Fruit fly (Drosophila melanogaster) whole organism, embryonic: ENCODE measurements around the gene Pis.

Experiments
- CG11560 ChIP-seq: fragments of 200-800 bp; sonication (Bioruptor generic); IDR thresholded peaks from 3 replicates; pipeline ENCODE4 v1.3.6; 2022; ENCODE audit warnings: missing biosample characterization, missing genetic modification characterization
- CG11723 ChIP-seq: fragments of 200-800 bp; sonication (Bioruptor generic); optimal IDR thresholded peaks from 2 replicates; lab custom pipeline; 2017; ENCODE audit warnings: missing biosample characterization, mild to moderate bottlenecking, missing genetic modification characterization
- CG12155 ChIP-seq: fragments of 200-800 bp; sonication (Bioruptor generic); optimal IDR thresholded peaks from 3 replicates; lab custom pipeline; 2016; ENCODE audit warnings: missing biosample characterization, missing genetic modification characterization
- CG13624 ChIP-seq: fragments of 200-800 bp; sonication (Bioruptor generic); optimal IDR thresholded peaks from 2 replicates; lab custom pipeline; 2016; ENCODE audit warnings: missing biosample characterization, missing genetic modification characterization
- CG13775 ChIP-seq: fragments of 200-800 bp; sonication (Bioruptor generic); optimal IDR thresholded peaks from 3 replicates; lab custom pipeline; 2017; ENCODE audit warnings: missing biosample characterization, mild to moderate bottlenecking, missing genetic modification characterization
- CG14860 ChIP-seq: fragments of 200-800 bp; sonication (Bioruptor generic); IDR thresholded peaks from 3 replicates; pipeline ENCODE4 v1.3.6; 2022; ENCODE audit warnings: missing biosample characterization, missing genetic modification characterization; ENCODE audit not compliant: partially characterized antibody
- CG17829 ChIP-seq: fragments of 200-800 bp; optimal IDR thresholded peaks from 2 replicates; lab custom pipeline; 2019; ENCODE audit warnings: missing biosample characterization, mild to moderate bottlenecking, missing genetic modification characterization, moderate library complexity
- CG1792 ChIP-seq: fragments of 200-800 bp; sonication (Bioruptor generic); optimal IDR thresholded peaks from 2 replicates; lab custom pipeline; 2016; ENCODE audit warnings: missing biosample characterization, missing genetic modification characterization
- CG2199 ChIP-seq: fragments of 200-800 bp; sonication (Bioruptor generic); IDR thresholded peaks from 3 replicates; pipeline ENCODE4 v1.3.6; 2022; ENCODE audit warnings: missing biosample characterization, missing genetic modification characterization
- CG31441 ChIP-seq: fragments of 200-800 bp; sonication (Bioruptor generic); IDR thresholded peaks from 2 replicates; pipeline ENCODE4 v1.3.6; 2022; ENCODE audit warnings: missing biosample characterization, missing genetic modification characterization
- CG32767 ChIP-seq: fragments of 200-800 bp; sonication (Bioruptor generic); IDR thresholded peaks from 2 replicates; pipeline ENCODE4 v1.3.6; 2022; ENCODE audit warnings: missing biosample characterization, missing genetic modification characterization
- CG33557 ChIP-seq: fragments of 200-800 bp; sonication (Bioruptor generic); optimal IDR thresholded peaks from 2 replicates; lab custom pipeline; 2019; ENCODE audit warnings: missing biosample characterization, mild to moderate bottlenecking, missing genetic modification characterization, moderate library complexity
- CG4404 ChIP-seq: fragments of 200-800 bp; sonication (Bioruptor generic); IDR thresholded peaks from 2 replicates; pipeline ENCODE4 v1.3.6; 2022; ENCODE audit warnings: missing biosample characterization, missing genetic modification characterization
- CG7963 ChIP-seq: fragments of 200-800 bp; sonication (Bioruptor generic); IDR thresholded peaks from 3 replicates; pipeline ENCODE4 v1.3.6; 2022; ENCODE audit warnings: missing biosample characterization, missing genetic modification characterization; ENCODE audit not compliant: partially characterized antibody
- CG8290 ChIP-seq, 3 experiments: fragments of 200-800 bp; sonication (Bioruptor generic); optimal IDR thresholded peaks; 2 replicates each; lab custom pipeline; 2016 to 2019; ENCODE audit warnings: missing biosample characterization in 3 of 3, missing genetic modification characterization in 3 of 3, mild to moderate bottlenecking in 2 of 3, moderate library complexity in 1 of 3
- CG8478 ChIP-seq: fragments of >200 bp; optimal IDR thresholded peaks from 2 replicates; lab custom pipeline; 2018
- CG9797 ChIP-seq: fragments of 200-800 bp; sonication (Bioruptor generic); optimal IDR thresholded peaks from 3 replicates; lab custom pipeline; 2018; ENCODE audit warnings: missing biosample characterization, mild to moderate bottlenecking, missing genetic modification characterization
- CTCF ChIP-seq: fragments of 200-800 bp; sonication (Bioruptor generic); optimal IDR thresholded peaks from 2 replicates; lab custom pipeline; 2017; ENCODE audit warnings: missing biosample characterization, mild to moderate bottlenecking, missing genetic modification characterization, moderate library complexity
- CkIIα-i1 ChIP-seq: fragments of 200-800 bp; sonication (Bioruptor generic); IDR thresholded peaks from 2 replicates; pipeline ENCODE4 v1.3.6; 2022; ENCODE audit warnings: missing biosample characterization, missing genetic modification characterization
- CoRest ChIP-seq: fragments of 200-800 bp; sonication (Bioruptor generic); optimal IDR thresholded peaks from 3 replicates; lab custom pipeline; 2018; ENCODE audit warnings: missing biosample characterization, mild to moderate bottlenecking, missing genetic modification characterization, moderate library complexity
- Dad ChIP-seq: fragments of 200-800 bp; sonication (Bioruptor generic); optimal IDR thresholded peaks from 3 replicates; lab custom pipeline; 2016; ENCODE audit warnings: missing biosample characterization, missing genetic modification characterization
- E2f2 ChIP-seq: fragments of 200-800 bp; sonication (Bioruptor generic); IDR thresholded peaks from 2 replicates; pipeline ENCODE4 v1.3.6; 2022; ENCODE audit warnings: missing biosample characterization, missing genetic modification characterization
- ERR ChIP-seq: fragments of 200-800 bp; sonication (Bioruptor generic); optimal IDR thresholded peaks from 2 replicates; lab custom pipeline; 2016; ENCODE audit warnings: missing biosample characterization, missing genetic modification characterization
- Hr51 ChIP-seq, 2 experiments: fragments of 200-800 bp; sonication (Bioruptor generic); optimal IDR thresholded peaks; 2 replicates in 1 of 2; 3 replicates in 1 of 2; lab custom pipeline; 2016 to 2018; ENCODE audit warnings: missing biosample characterization in 2 of 2, missing genetic modification characterization in 2 of 2, mild to moderate bottlenecking in 1 of 2, moderate library complexity in 1 of 2
- Meics ChIP-seq: fragments of 200-800 bp; sonication (Bioruptor generic); optimal IDR thresholded peaks from 2 replicates; lab custom pipeline; 2017; ENCODE audit warnings: missing biosample characterization, mild to moderate bottlenecking, missing genetic modification characterization
- Ptx1 ChIP-seq: fragments of 200-800 bp; sonication (Bioruptor generic); IDR thresholded peaks from 2 replicates; pipeline ENCODE4 v1.3.6; 2022; ENCODE audit warnings: missing biosample characterization, missing genetic modification characterization
- bcd ChIP-seq: fragments of 200-800 bp; sonication (Bioruptor generic); optimal IDR thresholded peaks from 2 replicates; lab custom pipeline; 2017; ENCODE audit warnings: missing biosample characterization, mild to moderate bottlenecking, missing genetic modification characterization
- bsh ChIP-seq, 2 experiments: fragments of 200-800 bp; sonication (Bioruptor generic); optimal IDR thresholded peaks; 2 replicates each; lab custom pipeline; 2017 to 2018; ENCODE audit warnings: mild to moderate bottlenecking in 2 of 2, missing biosample characterization in 2 of 2, missing genetic modification characterization in 2 of 2, moderate library complexity in 1 of 2
- croc ChIP-seq: fragments of 200-800 bp; sonication (Bioruptor generic); conservative IDR thresholded peaks from 3 replicates; pipeline ENCODE4 v1.3.6; 2022; ENCODE audit warnings: missing biosample characterization, missing genetic modification characterization
- ewg ChIP-seq: fragments of 200-800 bp; sonication (Bioruptor generic); optimal IDR thresholded peaks from 3 replicates; lab custom pipeline; 2017; ENCODE audit warnings: mild to moderate bottlenecking, missing biosample characterization, missing genetic modification reagents, missing genetic modification characterization
- gem ChIP-seq: fragments of 200-800 bp; sonication (Bioruptor generic); optimal IDR thresholded peaks from 2 replicates; lab custom pipeline; 2019; ENCODE audit warnings: missing biosample characterization, mild to moderate bottlenecking, missing genetic modification characterization, moderate library complexity
- ind ChIP-seq: fragments of 200-800 bp; sonication (Bioruptor generic); optimal IDR thresholded peaks from 3 replicates; lab custom pipeline; 2016; ENCODE audit warnings: missing biosample characterization, missing genetic modification characterization
- kay ChIP-seq: fragments of 200-800 bp; sonication (Bioruptor generic); optimal IDR thresholded peaks from 2 replicates; lab custom pipeline; 2016; ENCODE audit warnings: missing biosample characterization, missing genetic modification characterization
- lab ChIP-seq: fragments of 200-800 bp; sonication (Bioruptor generic); optimal IDR thresholded peaks from 3 replicates; lab custom pipeline; 2017; ENCODE audit warnings: missing biosample characterization, missing genetic modification characterization, mild to moderate bottlenecking, moderate library complexity, missing genetic modification reagents
- lbe ChIP-seq: fragments of 200-800 bp; sonication (Bioruptor generic); optimal IDR thresholded peaks from 2 replicates; lab custom pipeline; 2016; ENCODE audit warnings: missing biosample characterization, mild to moderate bottlenecking, missing genetic modification characterization
- luna ChIP-seq: fragments of 200-800 bp; sonication (Bioruptor generic); optimal IDR thresholded peaks from 2 replicates; lab custom pipeline; 2016; ENCODE audit warnings: missing biosample characterization, missing genetic modification characterization
- maf-S ChIP-seq: fragments of 200-800 bp; sonication (Bioruptor generic); optimal IDR thresholded peaks from 2 replicates; lab custom pipeline; 2016; ENCODE audit warnings: missing biosample characterization, missing genetic modification characterization
- mld ChIP-seq: fragments of 200-800 bp; sonication (Bioruptor generic); IDR thresholded peaks from 3 replicates; pipeline ENCODE4 v1.3.6; 2022; ENCODE audit warnings: missing biosample characterization, missing genetic modification characterization; ENCODE audit not compliant: partially characterized antibody
- nmo ChIP-seq: fragments of 200-800 bp; sonication (Bioruptor generic); optimal IDR thresholded peaks from 2 replicates; lab custom pipeline; 2018; ENCODE audit warnings: missing biosample characterization, mild to moderate bottlenecking, missing genetic modification characterization, moderate library complexity
- pan ChIP-seq, 4 experiments: fragments of >200 bp in 3 of 4; fragments of 200-800 bp in 1 of 4; sonication (Bioruptor generic) in 1 of 4; optimal IDR thresholded peaks in 3 of 4; IDR thresholded peaks in 1 of 4; 2 replicates each; pipeline versions ENCODE4 v1.3.6 to Lab custom; 2017 to 2022; ENCODE audit warnings: missing biosample characterization in 2 of 4, missing genetic modification characterization in 2 of 4, mixed read lengths in 1 of 4
- phol ChIP-seq: fragments of 200-800 bp; sonication (Bioruptor generic); optimal IDR thresholded peaks from 3 replicates; lab custom pipeline; 2018; ENCODE audit warnings: missing biosample characterization, mild to moderate bottlenecking, missing genetic modification characterization, moderate library complexity
- pum ChIP-seq: fragments of 200-800 bp; sonication (Bioruptor generic); optimal IDR thresholded peaks from 2 replicates; lab custom pipeline; 2016; ENCODE audit warnings: missing biosample characterization, missing genetic modification characterization
- pzg ChIP-seq: fragments of 200-800 bp; sonication (Bioruptor generic); optimal IDR thresholded peaks from 3 replicates; lab custom pipeline; 2018; ENCODE audit warnings: missing biosample characterization, mild to moderate bottlenecking, missing genetic modification characterization, moderate library complexity
- rib ChIP-seq: fragments of 200-800 bp; sonication (Bioruptor generic); IDR thresholded peaks from 2 replicates; pipeline ENCODE4 v1.3.6; 2022; ENCODE audit warnings: missing biosample characterization, missing genetic modification characterization
- sd ChIP-seq: fragments of 200-800 bp; sonication (Bioruptor generic); optimal IDR thresholded peaks from 3 replicates; lab custom pipeline; 2018; ENCODE audit warnings: missing biosample characterization, mild to moderate bottlenecking, missing genetic modification characterization, moderate library complexity
- shn ChIP-seq: fragments of 200-800 bp; sonication (Bioruptor generic); optimal IDR thresholded peaks from 3 replicates; lab custom pipeline; 2016; ENCODE audit warnings: missing biosample characterization, missing genetic modification characterization
- slou ChIP-seq: fragments of 200-800 bp; sonication (Bioruptor generic); optimal IDR thresholded peaks from 3 replicates; lab custom pipeline; 2016; ENCODE audit warnings: missing biosample characterization, missing genetic modification characterization
- sob ChIP-seq: fragments of 200-800 bp; sonication (Bioruptor generic); IDR thresholded peaks from 2 replicates; pipeline ENCODE4 v1.3.6; 2022; ENCODE audit warnings: missing biosample characterization, missing genetic modification characterization
- tup ChIP-seq: fragments of 200-800 bp; sonication (Bioruptor generic); optimal IDR thresholded peaks from 2 replicates; lab custom pipeline; 2016; ENCODE audit warnings: missing biosample characterization, mild to moderate bottlenecking, missing genetic modification characterization, moderate library complexity
- yki ChIP-seq: fragments of >200 bp; optimal IDR thresholded peaks from 3 replicates; lab custom pipeline; 2018
- zfh2 ChIP-seq: fragments of 200-800 bp; sonication (Bioruptor generic); optimal IDR thresholded peaks from 2 replicates; lab custom pipeline; 2016; ENCODE audit warnings: missing biosample characterization, missing genetic modification characterization

Pis gene

DNA sequence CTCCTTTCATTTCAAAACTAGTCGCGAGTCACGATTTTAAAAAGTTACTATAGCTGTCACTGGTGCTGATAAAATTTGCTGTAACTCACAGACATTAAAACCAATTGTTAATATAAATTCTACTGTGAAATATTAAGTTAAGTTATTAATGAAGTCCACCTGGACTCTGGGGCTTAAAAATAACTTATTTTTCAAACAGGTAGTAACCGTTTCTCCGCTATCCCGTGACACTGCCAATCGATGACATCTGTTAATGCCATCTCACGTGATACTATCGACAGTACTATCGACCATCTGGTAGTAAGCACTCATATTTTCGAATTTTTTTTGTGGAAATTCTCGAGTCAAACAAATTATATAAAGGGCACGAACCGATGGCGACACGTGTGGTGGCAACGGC lies 30.4 kb upstream of the Pis start, which contains the start of the genes CG12379 and MagR (continued):
- TF ChIP-seq CG17829 = peak; percentile 33
- TF ChIP-seq pan (optimal IDR thresholded peaks at IDR 0.05; lab: Kevin White, UChicago) = no peak
- no peak for TF ChIP-seq pan (GFP tag; optimal IDR thresholded peaks at IDR 0.05 in 1 of 2, IDR thresholded peaks at IDR 0.05 in 1 of 2)
- TF ChIP-seq sd (tag; lab: Kevin White, UChicago) = no peak
- peak; percentile 60 for TF ChIP-seq CG7963 (GFP tag; lab: Robert Waterston, UW)
- no peak for TF ChIP-seq tup (GFP tag; lab: Kevin White, UChicago)
- no peak for TF ChIP-seq bcd (GFP tag; lab: Kevin White, UChicago)
- TF ChIP-seq yki = no peak
- TF ChIP-seq luna (GFP tag; lab: Kevin White, UChicago) = no peak
- TF ChIP-seq E2f2 = peak; percentile 34; the same call in 1 of the 2 replicates
- peak in 1 of 2 experiments; percentile 57 for TF ChIP-seq Hr51 (GFP tag; optimal IDR thresholded peaks at IDR 0.05; lab: Kevin White, UChicago)
- peak; percentile 74 for TF ChIP-seq phol (tag; lab: Kevin White, UChicago)
- peak; percentile 55 for TF ChIP-seq pum (GFP tag; lab: Kevin White, UChicago)
- TF ChIP-seq shn (GFP tag; lab: Kevin White, UChicago) = peak; percentile 7
- TF ChIP-seq CoRest = peak; percentile 78
- no peak for TF ChIP-seq CG32767 (GFP tag; lab: Robert Waterston, UW)
- peak; percentile 96 for TF ChIP-seq CG31441 (GFP tag; lab: Robert Waterston, UW)
- TF ChIP-seq kay = no peak
- TF ChIP-seq lbe (GFP tag; lab: Kevin White, UChicago) = no peak
- TF ChIP-seq CG8290 (GFP tag; optimal IDR thresholded peaks at IDR 0.05; lab: Kevin White, UChicago) = peak; percentile 29
- no peak for TF ChIP-seq CG8290 (tag; optimal IDR thresholded peaks at IDR 0.05; lab: Kevin White, UChicago)
- peak; percentile 64 for TF ChIP-seq CG33557 (GFP tag; lab: Kevin White, UChicago)
- no peak for TF ChIP-seq CG9797 (GFP tag; lab: Kevin White, UChicago)
- TF ChIP-seq nmo (GFP tag; lab: Kevin White, UChicago) = peak; percentile 80
- peak; percentile 21 for TF ChIP-seq CG13624
- TF ChIP-seq ewg = no peak
- peak; percentile 35 for TF ChIP-seq slou
- peak; percentile 53 for TF ChIP-seq Meics (GFP tag; lab: Kevin White, UChicago)
- TF ChIP-seq CG12155 (GFP tag; lab: Kevin White, UChicago) = no peak
- peak; percentile 64 for TF ChIP-seq zfh2
- TF ChIP-seq CG11723 (GFP tag; lab: Kevin White, UChicago) = no peak
- peak; percentile 55; the same call in 1 of the 2 replicates for TF ChIP-seq CG4404 (GFP tag; lab: Robert Waterston, UW)
- TF ChIP-seq rib (GFP tag; lab: Robert Waterston, UW) = no peak
- no peak for TF ChIP-seq lab (GFP tag; lab: Kevin White, UChicago)
- TF ChIP-seq sob = peak; percentile 58
- peak; percentile 29 for TF ChIP-seq maf-S (GFP tag; lab: Kevin White, UChicago)
- peak; percentile 62 for TF ChIP-seq ind (GFP tag; lab: Kevin White, UChicago)
- no peak for TF ChIP-seq CTCF
- TF ChIP-seq mld = peak; percentile 51; the same call in 1 of the 3 replicates
- TF ChIP-seq CG11560 = peak; percentile 59; the same call in 1 of the 3 replicates
- no peak; the same call in 2 of the 3 replicates for TF ChIP-seq croc (GFP tag; lab: Robert Waterston, UW)
- TF ChIP-seq CG14860 (GFP tag; lab: Robert Waterston, UW) = peak; percentile 77
- no peak for TF ChIP-seq CG1792 (GFP tag; lab: Kevin White, UChicago)
- TF ChIP-seq CG2199 (GFP tag; lab: Robert Waterston, UW) = no peak
- TF ChIP-seq Ptx1 (GFP tag; lab: Robert Waterston, UW) = peak; percentile 53
- TF ChIP-seq CG13775 (GFP tag; lab: Kevin White, UChicago) = peak; percentile 59
- TF ChIP-seq CkIIα-i1 = no peak
- peak; percentile 58 for TF ChIP-seq pzg (GFP tag; lab: Kevin White, UChicago)
- TF ChIP-seq ERR (GFP tag; lab: Kevin White, UChicago) = no peak
- TF ChIP-seq Dad (GFP tag; lab: Kevin White, UChicago) = peak; percentile 48
- no peak for TF ChIP-seq CG8478
- peak in 1 of 2 experiments; percentile 7 for TF ChIP-seq bsh (GFP tag; optimal IDR thresholded peaks at IDR 0.05; lab: Kevin White, UChicago)
- TF ChIP-seq gem (tag; lab: Kevin White, UChicago) = no peak
